Worm (Caenorhabditis elegans) whole organism, mixed stage, embryonic: Measurements from ENCODE around the gene ZK418.11.

Experiments used
- ces-1 ChIP-seq: fragments of 150-350 bp; optimal IDR thresholded peaks from 2 replicates; lab custom pipeline; 2014; ENCODE audit warnings: missing biosample characterization, missing genetic modification reagents, missing genetic modification characterization
- cnd-1 ChIP-seq: fragments of 200-800 bp; sonication (Bioruptor generic); optimal IDR thresholded peaks from 2 replicates; lab custom pipeline; 2018; ENCODE audit warnings: mild to moderate bottlenecking, missing genetic modification characterization, missing compliant biosample characterization
- elt-1 ChIP-seq: sonication (generic microtip); optimal IDR thresholded peaks from 2 replicates; lab custom pipeline; 2017; ENCODE audit warnings: missing genetic modification characterization, mild to moderate bottlenecking, missing compliant biosample characterization, antibody characterized with exemption, moderate library complexity, borderline replicate concordance; ENCODE audit not compliant: insufficient read depth
- elt-3 ChIP-seq: fragments of 150-350 bp; optimal IDR thresholded peaks from 2 replicates; lab custom pipeline; 2014; ENCODE audit warnings: missing biosample characterization, missing genetic modification characterization
- ham-2 ChIP-seq: fragments of 200-800 bp; sonication (Bioruptor generic); optimal IDR thresholded peaks from 2 replicates; lab custom pipeline; 2018; ENCODE audit warnings: mild to moderate bottlenecking, missing genetic modification characterization, missing compliant biosample characterization
- hlh-1 ChIP-seq: fragments of 150-350 bp; optimal IDR thresholded peaks from 2 replicates; lab custom pipeline; 2014; ENCODE audit warnings: missing biosample characterization, missing genetic modification reagents, missing genetic modification characterization
- lsy-2 ChIP-seq: fragments of 150-350 bp; optimal IDR thresholded peaks from 2 replicates; lab custom pipeline; 2014; ENCODE audit warnings: missing biosample characterization, missing genetic modification characterization
- mep-1 ChIP-seq: fragments of 150-350 bp; optimal IDR thresholded peaks from 2 replicates; lab custom pipeline; 2017; ENCODE audit warnings: missing biosample characterization, missing genetic modification reagents, missing genetic modification characterization, inconsistent platforms
- unc-39 ChIP-seq: fragments of 150-350 bp; optimal IDR thresholded peaks from 2 replicates; lab custom pipeline; 2014; ENCODE audit warnings: missing biosample characterization, missing genetic modification characterization
- ztf-11 ChIP-seq: fragments of 150-350 bp; optimal IDR thresholded peaks from 2 replicates; lab custom pipeline; 2014; ENCODE audit warnings: missing biosample characterization, missing genetic modification characterization

DNA sequence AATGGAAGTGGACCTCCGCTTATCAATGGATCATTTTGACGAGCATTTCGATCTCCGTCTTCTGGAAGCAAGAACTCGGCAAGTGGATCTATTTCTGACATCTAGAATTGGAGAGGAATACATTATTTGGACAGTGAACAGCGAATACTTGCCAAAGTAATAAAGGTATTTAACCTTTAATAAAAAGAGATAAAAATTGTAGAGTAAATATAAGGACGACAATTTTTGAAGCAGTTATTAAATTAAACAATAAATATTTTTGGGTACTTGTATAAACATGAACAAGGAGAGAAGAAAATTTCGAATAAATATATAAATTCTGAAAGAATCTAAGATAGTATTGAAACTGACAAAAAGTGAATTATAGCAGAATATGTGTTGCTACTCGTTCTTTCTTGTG is 27.6 kb upstream of the ZK418.11 start, which contains the start of gene lin-37:
- TF ChIP-seq lsy-2 (tag; lab: Kevin White, UChicago) (no peak), ztf-11 (no peak), cnd-1 (tag; lab: Kevin White, UChicago) (no peak), elt-1 (tag; lab: Kevin White, UChicago) (no peak), ces-1 (GFP tag; lab: Kevin White, UChicago) (no peak), ham-2 (GFP tag; lab: Kevin White, UChicago) (no peak), elt-3 (tag; lab: Kevin White, UChicago) (no peak), hlh-1 (tag; lab: Kevin White, UChicago) (no peak), unc-39 (tag; lab: Kevin White, UChicago) (no peak), mep-1 (no peak)
